Worm (Caenorhabditis elegans) whole organism, L1 larva: ENCODE results near the gene C17F4.2.

Source experiments
- C04F5.9 ChIP-seq: sonication (generic microtip); optimal IDR thresholded peaks from 2 replicates; lab custom pipeline; 2016; ENCODE audit warnings: missing genetic modification characterization, missing compliant biosample characterization
- C34B4.2 ChIP-seq: sonication (generic microtip); optimal IDR thresholded peaks from 2 replicates; lab custom pipeline; 2017; ENCODE audit warnings: mild to moderate bottlenecking, missing genetic modification characterization, missing compliant biosample characterization
- aha-1 ChIP-seq: fragments of 150-350 bp; optimal IDR thresholded peaks from 2 replicates; lab custom pipeline; 2014; ENCODE audit warnings: missing biosample characterization, missing genetic modification characterization
- ama-1 ChIP-seq: fragments of 150-350 bp; optimal IDR thresholded peaks from 2 replicates; lab custom pipeline; 2014
- ceh-8 ChIP-seq: fragments of 200-800 bp; sonication (Bioruptor generic); optimal IDR thresholded peaks from 2 replicates; lab custom pipeline; 2018; ENCODE audit warnings: mild to moderate bottlenecking, missing genetic modification characterization, moderate library complexity, missing compliant biosample characterization
- ceh-90 ChIP-seq: sonication (generic microtip); optimal IDR thresholded peaks from 2 replicates; lab custom pipeline; 2016; ENCODE audit warnings: missing genetic modification characterization, missing compliant biosample characterization
- dsc-1 ChIP-seq: sonication (generic microtip); optimal IDR thresholded peaks from 2 replicates; lab custom pipeline; 2016; ENCODE audit warnings: mild to moderate bottlenecking, missing genetic modification characterization, missing compliant biosample characterization
- efl-1 ChIP-seq, 4 experiments: fragments of 150-350 bp; optimal IDR thresholded peaks in 3 of 4; peaks in 1 of 4; 1 replicate in 1 of 4; 2 replicates in 3 of 4; lab custom pipeline; 2014; ENCODE audit warnings: missing biosample characterization in 2 of 4, missing genetic modification characterization in 2 of 4, missing genetic modification reagents in 2 of 4
- elt-3 ChIP-seq, 6 experiments: fragments of 150-350 bp in 1 of 6; sonication (generic microtip); optimal IDR thresholded peaks; 2 replicates each; lab custom pipeline; 2017 to 2018; ENCODE audit warnings: missing biosample characterization in 6 of 6, missing genetic modification characterization in 6 of 6, inconsistent platforms in 1 of 6
- fkh-4 ChIP-seq: sonication (generic microtip); optimal IDR thresholded peaks from 2 replicates; lab custom pipeline; 2016; ENCODE audit warnings: missing compliant biosample characterization, missing genetic modification characterization, borderline replicate concordance
- hlh-4 ChIP-seq: sonication (generic microtip); optimal IDR thresholded peaks from 2 replicates; lab custom pipeline; 2016; ENCODE audit warnings: mild to moderate bottlenecking, missing genetic modification characterization, missing compliant biosample characterization
- irx-1 ChIP-seq: sonication (generic microtip); optimal IDR thresholded peaks from 2 replicates; lab custom pipeline; 2016; ENCODE audit warnings: missing genetic modification characterization, missing compliant biosample characterization
- jun-1 ChIP-seq: fragments of 150-350 bp; optimal IDR thresholded peaks from 2 replicates; lab custom pipeline; 2014; ENCODE audit warnings: missing biosample characterization, missing genetic modification reagents, missing genetic modification characterization
- lin-15B ChIP-seq: fragments of 150-350 bp; sonication (generic microtip); optimal IDR thresholded peaks from 3 replicates; lab custom pipeline; 2014; ENCODE audit warnings: missing biosample characterization, missing genetic modification characterization
- lin-35 ChIP-seq, 2 experiments: fragments of 150-350 bp; optimal IDR thresholded peaks; 2 replicates each; lab custom pipeline; 2014; ENCODE audit warnings: missing biosample characterization in 2 of 2, missing genetic modification characterization in 2 of 2, missing genetic modification reagents in 2 of 2
- lin-39 ChIP-seq: fragments of 150-350 bp; optimal IDR thresholded peaks from 2 replicates; lab custom pipeline; 2014; ENCODE audit warnings: missing biosample characterization, missing genetic modification reagents, missing genetic modification characterization
- mab-9 ChIP-seq: fragments of 200-800 bp; sonication (Bioruptor generic); IDR thresholded peaks from 2 replicates; pipeline ENCODE4 v1.3.6; 2022; ENCODE audit warnings: missing genetic modification reagents, missing genetic modification characterization, missing compliant biosample characterization
- nhr-12 ChIP-seq: sonication (generic microtip); optimal IDR thresholded peaks from 2 replicates; lab custom pipeline; 2017; ENCODE audit warnings: missing biosample characterization, missing genetic modification characterization
- nhr-237 ChIP-seq: fragments of 150-350 bp; optimal IDR thresholded peaks from 2 replicates; lab custom pipeline; 2014; ENCODE audit warnings: missing biosample characterization, missing genetic modification characterization
- nhr-71 ChIP-seq: sonication (generic microtip); optimal IDR thresholded peaks from 2 replicates; lab custom pipeline; 2016; ENCODE audit warnings: mild to moderate bottlenecking, missing genetic modification characterization, moderate library complexity, missing compliant biosample characterization
- nhr-76 ChIP-seq: sonication (generic microtip); optimal IDR thresholded peaks from 2 replicates; lab custom pipeline; 2017; ENCODE audit warnings: missing biosample characterization, missing genetic modification characterization
- nhr-84 ChIP-seq: sonication (generic microtip); optimal IDR thresholded peaks from 2 replicates; lab custom pipeline; 2017; ENCODE audit warnings: missing biosample characterization, missing genetic modification characterization
- nhr-85 ChIP-seq: sonication (generic microtip); peaks from one replicate; lab custom pipeline; 2016; ENCODE audit warnings: missing genetic modification characterization, inconsistent platforms, missing compliant biosample characterization
- nhr-90 ChIP-seq: sonication (generic microtip); optimal IDR thresholded peaks from 2 replicates; lab custom pipeline; 2016; ENCODE audit warnings: mild to moderate bottlenecking, missing genetic modification characterization, missing compliant biosample characterization; ENCODE audit not compliant: poor library complexity
- pax-3 ChIP-seq: fragments of 200-800 bp; sonication (Bioruptor generic); optimal IDR thresholded peaks from 2 replicates; lab custom pipeline; 2018; ENCODE audit warnings: mild to moderate bottlenecking, missing genetic modification characterization, moderate library complexity, missing compliant biosample characterization
- skn-1 ChIP-seq: fragments of 150-350 bp; optimal IDR thresholded peaks from 2 replicates; lab custom pipeline; 2014; ENCODE audit warnings: missing biosample characterization, missing genetic modification characterization
- snpc-4 ChIP-seq: fragments of 150-350 bp; optimal IDR thresholded peaks from 2 replicates; lab custom pipeline; 2014; ENCODE audit warnings: missing biosample characterization, missing genetic modification characterization
- snu-23 ChIP-seq: sonication (generic microtip); optimal IDR thresholded peaks from 2 replicates; lab custom pipeline; 2016; ENCODE audit warnings: missing genetic modification characterization, missing compliant biosample characterization
- sox-4 ChIP-seq: sonication (generic microtip); optimal IDR thresholded peaks from 2 replicates; lab custom pipeline; 2016; ENCODE audit warnings: missing genetic modification characterization, missing compliant biosample characterization
- swsn-7 ChIP-seq: sonication (generic microtip); optimal IDR thresholded peaks from 2 replicates; lab custom pipeline; 2016; ENCODE audit warnings: missing genetic modification characterization, missing compliant biosample characterization
- tbx-2 ChIP-seq: sonication (generic microtip); optimal IDR thresholded peaks from 2 replicates; lab custom pipeline; 2016; ENCODE audit warnings: missing genetic modification characterization, missing compliant biosample characterization
- tlp-1 ChIP-seq: fragments of 150-350 bp; optimal IDR thresholded peaks from 2 replicates; lab custom pipeline; 2014; ENCODE audit warnings: missing biosample characterization, missing genetic modification characterization
- unc-62 ChIP-seq: fragments of 150-350 bp; optimal IDR thresholded peaks from 2 replicates; lab custom pipeline; 2014; ENCODE audit warnings: missing biosample characterization, missing genetic modification reagents, missing genetic modification characterization
- vab-15 ChIP-seq: sonication (generic microtip); optimal IDR thresholded peaks from 2 replicates; lab custom pipeline; 2017; ENCODE audit warnings: missing genotype, mild to moderate bottlenecking, missing genetic modification characterization, missing compliant biosample characterization
- xbp-1 ChIP-seq: sonication (generic microtip); optimal IDR thresholded peaks from 2 replicates; lab custom pipeline; 2016; ENCODE audit warnings: missing genetic modification characterization, missing compliant biosample characterization
- ztf-11 ChIP-seq, 2 experiments: sonication (generic microtip); optimal IDR thresholded peaks; 2 replicates each; lab custom pipeline; 2016 to 2017; ENCODE audit warnings: missing genetic modification characterization in 2 of 2, missing biosample characterization in 1 of 2, missing compliant biosample characterization in 1 of 2

The C17F4.2 gene

ce11 chrII:3277686-3278085 is 29.2 kb downstream of the C17F4.2 start, which contains the start of gene F02E11.4:
Gene F02E11.4, minus strand, starts transcription at chrII:3277786.
- TF ChIP-seq swsn-7 = no peak
- TF ChIP-seq nhr-12 (tag; lab: Kevin White, UChicago) = no peak
- TF ChIP-seq tbx-2 (tag; lab: Kevin White, UChicago) = no peak
- no peak for TF ChIP-seq nhr-237 (tag; lab: Kevin White, UChicago)
- TF ChIP-seq lin-35 (GFP tag; optimal IDR thresholded peaks at IDR 0.05; lab: Kevin White, UChicago) = no peak
- no peak for TF ChIP-seq snu-23 (GFP tag; lab: Kevin White, UChicago)
- no peak for TF ChIP-seq mab-9
- no peak for TF ChIP-seq ama-1 (lab: Kevin White, UChicago)
- no peak for TF ChIP-seq tlp-1 (tag; lab: Kevin White, UChicago)
- TF ChIP-seq nhr-76 (tag; lab: Kevin White, UChicago) = no peak
- no peak for TF ChIP-seq fkh-4 (tag; lab: Kevin White, UChicago)
- no peak for TF ChIP-seq pax-3 (tag; lab: Kevin White, UChicago)
- no peak for TF ChIP-seq xbp-1 (tag; lab: Kevin White, UChicago)
- TF ChIP-seq jun-1 (tag; lab: Kevin White, UChicago) = no peak
- no peak for TF ChIP-seq vab-15 (tag; lab: Kevin White, UChicago)
- no peak for TF ChIP-seq efl-1 (optimal IDR thresholded peaks at IDR 0.05; lab: Kevin White, UChicago)
- TF ChIP-seq efl-1 (GFP tag; optimal IDR thresholded peaks at IDR 0.05 in 1 of 2; lab: Kevin White, UChicago) = no peak
- TF ChIP-seq lin-39 (tag; lab: Kevin White, UChicago) = no peak
- no peak for TF ChIP-seq nhr-90 (tag; lab: Kevin White, UChicago)

ce11 chrII:3278634-3279033 is 30.2 kb downstream of the C17F4.2 start, which contains the start of gene wht-4:
Gene wht-4, plus strand, starts transcription at chrII:3278934.
- TF ChIP-seq ceh-90 (tag; lab: Kevin White, UChicago) = no peak
- TF ChIP-seq irx-1 = no peak
- TF ChIP-seq, all 84 proteins: peak for 0

ce11 chrII:3282353-3282752 is 33.9 kb downstream of the C17F4.2 start, which contains the start of gene nep-13:
Gene nep-13, plus strand, starts transcription at chrII:3282653.
- no peak for TF ChIP-seq lin-15B (tag; lab: Kevin White, UChicago)
- no peak for TF ChIP-seq C04F5.9 (tag; lab: Kevin White, UChicago)
- no peak for TF ChIP-seq ceh-8
- TF ChIP-seq skn-1 (tag; lab: Kevin White, UChicago) = no peak
- no peak for TF ChIP-seq efl-1 (optimal IDR thresholded peaks at IDR 0.05; lab: Kevin White, UChicago)
- no peak for TF ChIP-seq efl-1 (GFP tag; optimal IDR thresholded peaks at IDR 0.05 in 1 of 2; lab: Kevin White, UChicago)
- TF ChIP-seq irx-1 = no peak
- TF ChIP-seq fkh-4 (tag; lab: Kevin White, UChicago) = no peak
- TF ChIP-seq C34B4.2 (tag; lab: Kevin White, UChicago) = no peak
- no peak for TF ChIP-seq elt-3 (tag; optimal IDR thresholded peaks at IDR 0.05; lab: Kevin White, UChicago)
- TF ChIP-seq aha-1 (tag; lab: Kevin White, UChicago) = no peak
- no peak for TF ChIP-seq ztf-11 (tag; optimal IDR thresholded peaks at IDR 0.05; lab: Kevin White, UChicago)
- TF ChIP-seq unc-62 (GFP tag; lab: Kevin White, UChicago) = no peak
- TF ChIP-seq hlh-4 = no peak
- TF ChIP-seq nhr-84 (tag; lab: Kevin White, UChicago) = no peak
- TF ChIP-seq nhr-71 (tag; lab: Kevin White, UChicago) = no peak

ce11 chrII:3284558-3284957 is 36.1 kb downstream of the C17F4.2 start, which contains the start of gene scl-15:
Gene scl-15, minus strand, starts transcription at chrII:3284658.
- TF ChIP-seq snpc-4 (tag; lab: Kevin White, UChicago) (no peak), nhr-76 (tag; lab: Kevin White, UChicago) (no peak), sox-4 (no peak)

ce11 chrII:3287073-3287472 is 38.6 kb downstream of the C17F4.2 start, which contains the start of gene sri-63:
Gene sri-63, plus strand, starts transcription at chrII:3287373.
- no peak for TF ChIP-seq dsc-1 (tag; lab: Kevin White, UChicago)
- no peak for TF ChIP-seq nhr-85
- TF ChIP-seq pax-3 (tag; lab: Kevin White, UChicago) = no peak
